Fruit fly (Drosophila melanogaster) whole organism, embryonic: ENCODE measurements around the gene CG46434.

ENCODE experiments used
- ATbp ChIP-seq: fragments of 200-800 bp; sonication (Bioruptor generic); optimal IDR thresholded peaks from 2 replicates; lab custom pipeline; 2017; ENCODE audit warnings: missing biosample characterization, mild to moderate bottlenecking, missing genetic modification characterization, missing genetic modification reagents
- B-H1 ChIP-seq: fragments of 200-800 bp; sonication (Bioruptor generic); IDR thresholded peaks from 3 replicates; pipeline ENCODE4 v1.3.6; 2022; ENCODE audit warnings: missing biosample characterization, missing genetic modification characterization
- B-H2 ChIP-seq: fragments of 200-800 bp; sonication (Bioruptor generic); optimal IDR thresholded peaks from 2 replicates; lab custom pipeline; 2018; ENCODE audit warnings: missing biosample characterization, mild to moderate bottlenecking, missing genetic modification characterization
- Bgb ChIP-seq: fragments of 200-800 bp; sonication (Bioruptor generic); IDR thresholded peaks from 2 replicates; pipeline ENCODE4 v1.3.6; 2022; ENCODE audit warnings: missing biosample characterization, missing genetic modification characterization; ENCODE audit not compliant: partially characterized antibody
- CG10209 ChIP-seq: fragments of 200-800 bp; sonication (Bioruptor generic); optimal IDR thresholded peaks from 3 replicates; lab custom pipeline; 2017; ENCODE audit warnings: missing biosample characterization, mild to moderate bottlenecking, missing genetic modification characterization, missing genetic modification reagents
- CG10565 ChIP-seq: fragments of 200-800 bp; sonication (Bioruptor generic); optimal IDR thresholded peaks from 3 replicates; lab custom pipeline; 2016; ENCODE audit warnings: missing biosample characterization, mild to moderate bottlenecking, missing genetic modification characterization
- CG11085 ChIP-seq: fragments of 200-800 bp; sonication (Bioruptor generic); IDR thresholded peaks from 2 replicates; pipeline ENCODE4 v1.3.6; 2022; ENCODE audit warnings: missing biosample characterization, missing genetic modification characterization
- CG11247 ChIP-seq: fragments of 200-800 bp; sonication (Bioruptor generic); IDR thresholded peaks from 2 replicates; pipeline ENCODE4 v1.3.6; 2022; ENCODE audit warnings: missing biosample characterization, missing genetic modification characterization
- CG14050 ChIP-seq: fragments of 200-800 bp; sonication (Bioruptor generic); IDR thresholded peaks from 3 replicates; pipeline ENCODE4 v1.3.6; 2022; ENCODE audit warnings: missing biosample characterization, missing genetic modification characterization
- CG14667 ChIP-seq: fragments of 200-800 bp; sonication (Bioruptor generic); IDR thresholded peaks from 2 replicates; pipeline ENCODE4 v1.3.6; 2022; ENCODE audit warnings: missing biosample characterization, missing genetic modification characterization
- CG1603 ChIP-seq: fragments of 200-800 bp; sonication (Bioruptor generic); optimal IDR thresholded peaks from 2 replicates; lab custom pipeline; 2019; ENCODE audit warnings: missing biosample characterization, mild to moderate bottlenecking, missing genetic modification characterization, moderate library complexity
- CG18262 ChIP-seq: fragments of 200-800 bp; optimal IDR thresholded peaks from 3 replicates; lab custom pipeline; 2019; ENCODE audit warnings: missing biosample characterization, mild to moderate bottlenecking, missing genetic modification characterization, moderate library complexity
- CG2678 ChIP-seq: fragments of 200-800 bp; sonication (Bioruptor generic); optimal IDR thresholded peaks from 3 replicates; lab custom pipeline; 2019; ENCODE audit warnings: missing biosample characterization, mild to moderate bottlenecking, missing genetic modification characterization, moderate library complexity
- CG30403 ChIP-seq: fragments of 200-800 bp; sonication (Bioruptor generic); optimal IDR thresholded peaks from 3 replicates; lab custom pipeline; 2016; ENCODE audit warnings: missing biosample characterization, missing genetic modification characterization
- CG30431 ChIP-seq: fragments of 200-800 bp; sonication (Bioruptor generic); optimal IDR thresholded peaks from 2 replicates; lab custom pipeline; 2017; ENCODE audit warnings: missing biosample characterization, missing genetic modification characterization
- CG3281 ChIP-seq: fragments of 200-800 bp; sonication (Bioruptor generic); optimal IDR thresholded peaks from 3 replicates; lab custom pipeline; 2017; ENCODE audit warnings: missing biosample characterization, mild to moderate bottlenecking, missing genetic modification characterization
- CG3407 ChIP-seq: fragments of 200-800 bp; sonication (Bioruptor generic); optimal IDR thresholded peaks from 2 replicates; lab custom pipeline; 2018; ENCODE audit warnings: missing biosample characterization, mild to moderate bottlenecking, missing genetic modification characterization
- CG7839 ChIP-seq: fragments of 200-800 bp; sonication (Bioruptor generic); optimal IDR thresholded peaks from 3 replicates; lab custom pipeline; 2018; ENCODE audit warnings: missing biosample characterization, mild to moderate bottlenecking, missing genetic modification characterization, moderate library complexity
- CG8290 ChIP-seq, 3 experiments: fragments of 200-800 bp; sonication (Bioruptor generic); optimal IDR thresholded peaks; 2 replicates each; lab custom pipeline; 2016 to 2019; ENCODE audit warnings: missing biosample characterization in 3 of 3, missing genetic modification characterization in 3 of 3, mild to moderate bottlenecking in 2 of 3, moderate library complexity in 1 of 3
- Chrac-16 ChIP-seq: fragments of 200-800 bp; sonication (Bioruptor generic); optimal IDR thresholded peaks from 3 replicates; lab custom pipeline; 2016; ENCODE audit warnings: missing biosample characterization, missing genetic modification characterization
- Dip2 ChIP-seq: fragments of 200-800 bp; sonication (Bioruptor generic); IDR thresholded peaks from 2 replicates; pipeline ENCODE4 v1.3.6; 2022; ENCODE audit warnings: missing biosample characterization, missing genetic modification characterization
- Fer3 ChIP-seq: fragments of 200-800 bp; sonication (Bioruptor generic); optimal IDR thresholded peaks from 2 replicates; lab custom pipeline; 2018; ENCODE audit warnings: missing biosample characterization, mild to moderate bottlenecking, missing genetic modification characterization, moderate library complexity
- H15 ChIP-seq: fragments of 200-800 bp; sonication (Bioruptor generic); IDR thresholded peaks from 3 replicates; pipeline ENCODE4 v1.3.6; 2022; ENCODE audit warnings: missing biosample characterization, missing genetic modification characterization
- HLH54F ChIP-seq: fragments of 200-800 bp; sonication (Bioruptor generic); optimal IDR thresholded peaks from 3 replicates; lab custom pipeline; 2016; ENCODE audit warnings: missing biosample characterization, missing genetic modification characterization
- Hand ChIP-seq: fragments of 200-800 bp; sonication (Bioruptor generic); optimal IDR thresholded peaks from 2 replicates; lab custom pipeline; 2017; ENCODE audit warnings: mild to moderate bottlenecking, missing biosample characterization, missing genetic modification reagents, missing genetic modification characterization
- Hmr ChIP-seq: fragments of 200-800 bp; sonication (Bioruptor generic); optimal IDR thresholded peaks from 3 replicates; lab custom pipeline; 2017; ENCODE audit warnings: mild to moderate bottlenecking, missing biosample characterization, missing genetic modification reagents, missing genetic modification characterization
- MTF-1 ChIP-seq: fragments of 200-800 bp; sonication (Bioruptor generic); optimal IDR thresholded peaks from 2 replicates; lab custom pipeline; 2018; ENCODE audit warnings: missing biosample characterization, mild to moderate bottlenecking, missing genetic modification characterization, borderline replicate concordance
- Mes4 ChIP-seq: fragments of 200-800 bp; sonication (Bioruptor generic); optimal IDR thresholded peaks from 2 replicates; lab custom pipeline; 2016; ENCODE audit warnings: missing biosample characterization, missing genetic modification characterization
- Mrtf ChIP-seq: fragments of 200-800 bp; sonication (Bioruptor generic); IDR thresholded peaks from 3 replicates; pipeline ENCODE4 v1.3.6; 2022; ENCODE audit warnings: missing biosample characterization, missing genetic modification characterization
- Nf-YA ChIP-seq: fragments of 200-800 bp; sonication (Bioruptor generic); IDR thresholded peaks from 2 replicates; pipeline ENCODE4 v1.3.6; 2022; ENCODE audit warnings: missing biosample characterization, missing genetic modification characterization
- PHDP ChIP-seq: fragments of 200-800 bp; sonication (Bioruptor generic); optimal IDR thresholded peaks from 3 replicates; lab custom pipeline; 2018; ENCODE audit warnings: missing biosample characterization, mild to moderate bottlenecking, missing genetic modification characterization, moderate library complexity
- Trl ChIP-seq, 3 experiments: fragments of >200 bp in 2 of 3; fragments of 200-800 bp in 1 of 3; sonication (Bioruptor generic) in 1 of 3; optimal IDR thresholded peaks; 2 replicates in 1 of 3; 3 replicates in 2 of 3; lab custom pipeline; 2016 to 2017; ENCODE audit warnings: missing biosample characterization in 1 of 3, missing genetic modification characterization in 1 of 3
- caup ChIP-seq: fragments of 200-800 bp; sonication (Bioruptor generic); optimal IDR thresholded peaks from 3 replicates; lab custom pipeline; 2017; ENCODE audit warnings: missing biosample characterization, mild to moderate bottlenecking, missing genetic modification characterization, moderate library complexity; ENCODE audit not compliant: severe bottlenecking
- chif ChIP-seq, 2 experiments: fragments of 200-800 bp; sonication (Bioruptor generic); optimal IDR thresholded peaks; 3 replicates each; lab custom pipeline; 2016; ENCODE audit warnings: missing biosample characterization in 2 of 2, missing genetic modification characterization in 2 of 2
- eve ChIP-seq, 2 experiments: fragments of >200 bp; optimal IDR thresholded peaks; 2 replicates each; lab custom pipeline; 2017; ENCODE audit warnings: missing biosample characterization in 2 of 2, missing genetic modification characterization in 2 of 2
- fu2 ChIP-seq: fragments of 200-800 bp; sonication (Bioruptor generic); optimal IDR thresholded peaks from 2 replicates; lab custom pipeline; 2016; ENCODE audit warnings: missing biosample characterization, missing genetic modification characterization
- gcm ChIP-seq: fragments of 200-800 bp; sonication (Bioruptor generic); optimal IDR thresholded peaks from 2 replicates; lab custom pipeline; 2019; ENCODE audit warnings: missing biosample characterization, mild to moderate bottlenecking, missing genetic modification characterization, moderate library complexity
- gem ChIP-seq: fragments of 200-800 bp; sonication (Bioruptor generic); optimal IDR thresholded peaks from 2 replicates; lab custom pipeline; 2019; ENCODE audit warnings: missing biosample characterization, mild to moderate bottlenecking, missing genetic modification characterization, moderate library complexity
- gsb ChIP-seq: fragments of 200-800 bp; sonication (Bioruptor generic); IDR thresholded peaks from 2 replicates; pipeline ENCODE4 v1.3.6; 2022; ENCODE audit warnings: missing biosample characterization, missing genetic modification characterization
- lab ChIP-seq: fragments of 200-800 bp; sonication (Bioruptor generic); optimal IDR thresholded peaks from 3 replicates; lab custom pipeline; 2017; ENCODE audit warnings: missing biosample characterization, missing genetic modification characterization, mild to moderate bottlenecking, moderate library complexity, missing genetic modification reagents
- lbe ChIP-seq: fragments of 200-800 bp; sonication (Bioruptor generic); optimal IDR thresholded peaks from 2 replicates; lab custom pipeline; 2016; ENCODE audit warnings: missing biosample characterization, mild to moderate bottlenecking, missing genetic modification characterization
- pum ChIP-seq: fragments of 200-800 bp; sonication (Bioruptor generic); optimal IDR thresholded peaks from 2 replicates; lab custom pipeline; 2016; ENCODE audit warnings: missing biosample characterization, missing genetic modification characterization
- row ChIP-seq: fragments of 200-800 bp; sonication (Bioruptor generic); IDR thresholded peaks from 3 replicates; pipeline ENCODE4 v1.3.6; 2022; ENCODE audit warnings: missing biosample characterization, missing genetic modification characterization
- seq ChIP-seq: fragments of 200-800 bp; sonication (Bioruptor generic); IDR thresholded peaks from 2 replicates; pipeline ENCODE4 v1.3.6; 2022; ENCODE audit warnings: missing biosample characterization, missing genetic modification characterization
- sim ChIP-seq: fragments of 200-800 bp; sonication (Bioruptor generic); IDR thresholded peaks from 2 replicates; pipeline ENCODE4 v1.3.6; 2022; ENCODE audit warnings: missing biosample characterization, missing genetic modification characterization
- tin ChIP-seq: fragments of 200-800 bp; sonication (Bioruptor generic); optimal IDR thresholded peaks from 3 replicates; lab custom pipeline; 2016; ENCODE audit warnings: missing biosample characterization, missing genetic modification characterization
- tx ChIP-seq: fragments of 200-800 bp; sonication (Bioruptor generic); optimal IDR thresholded peaks from 2 replicates; lab custom pipeline; 2016; ENCODE audit warnings: missing biosample characterization, missing genetic modification characterization
- unc-4 ChIP-seq: fragments of 200-800 bp; sonication (Bioruptor generic); IDR thresholded peaks from 2 replicates; pipeline ENCODE4 v1.3.6; 2022; ENCODE audit warnings: missing biosample characterization, missing genetic modification characterization; ENCODE audit not compliant: partially characterized antibody
- usp ChIP-seq: fragments of >200 bp; optimal IDR thresholded peaks from 2 replicates; lab custom pipeline; 2017; ENCODE audit warnings: missing biosample characterization, missing genetic modification characterization
- vnd ChIP-seq: fragments of 200-800 bp; sonication (Bioruptor generic); IDR thresholded peaks from 3 replicates; pipeline ENCODE4 v1.3.6; 2022; ENCODE audit warnings: missing biosample characterization, missing genetic modification characterization; ENCODE audit not compliant: partially characterized antibody
- wdn ChIP-seq: fragments of 200-800 bp; sonication (Bioruptor generic); IDR thresholded peaks from 2 replicates; pipeline ENCODE4 v1.3.6; 2022; ENCODE audit warnings: missing biosample characterization, missing genetic modification characterization

Gene CG46434

dm6 chr3L:19561745-19562144 lies 17.7 kb upstream of the CG46434 start (continued):
- TF ChIP-seq B-H1 (GFP tag; lab: Robert Waterston, UW) (no peak), CG14667 (GFP tag; lab: Robert Waterston, UW) (no peak), Mrtf (GFP tag; lab: Robert Waterston, UW) (no peak), CG10209 (no peak), tx (GFP tag; lab: Kevin White, UChicago) (no peak), CG30403 (GFP tag; lab: Kevin White, UChicago) (peak; percentile 66), chif (GFP tag; optimal IDR thresholded peaks at IDR 0.05; lab: Kevin White, UChicago) (no peak), CG30431 (GFP tag; lab: Kevin White, UChicago) (no peak), Chrac-16 (GFP tag; lab: Kevin White, UChicago) (no peak), caup (GFP tag; lab: Kevin White, UChicago) (no peak), row (GFP tag; lab: Robert Waterston, UW) (no peak), Hand (GFP tag; lab: Kevin White, UChicago) (no peak), PHDP (tag; lab: Kevin White, UChicago) (peak; percentile 18), CG18262 (peak; percentile 32), pum (GFP tag; lab: Kevin White, UChicago) (no peak), CG3407 (GFP tag; lab: Kevin White, UChicago) (no peak), ATbp (GFP tag; lab: Kevin White, UChicago) (no peak), CG8290 (GFP tag; optimal IDR thresholded peaks at IDR 0.05; lab: Kevin White, UChicago) (no peak), CG8290 (tag; optimal IDR thresholded peaks at IDR 0.05; lab: Kevin White, UChicago) (no peak), lbe (GFP tag; lab: Kevin White, UChicago) (peak; percentile 27), unc-4 (GFP tag; lab: Robert Waterston, UW) (no peak), gcm (no peak), CG3281 (GFP tag; lab: Kevin White, UChicago) (peak; percentile 69), wdn (no peak), B-H2 (no peak), CG14050 (GFP tag; lab: Robert Waterston, UW) (no peak), CG10565 (no peak), gsb (GFP tag; lab: Robert Waterston, UW) (no peak), CG1603 (no peak), Mes4 (GFP tag; lab: Kevin White, UChicago) (no peak), fu2 (peak; percentile 1), tin (no peak), CG11247 (GFP tag; lab: Robert Waterston, UW) (no peak), vnd (no peak), CG11085 (GFP tag; lab: Robert Waterston, UW) (no peak), H15 (GFP tag; lab: Robert Waterston, UW) (no peak), seq (GFP tag; lab: Robert Waterston, UW) (no peak), sim (GFP tag; lab: Robert Waterston, UW) (no peak), usp (GFP tag; lab: Kevin White, UChicago) (no peak), HLH54F (GFP tag; lab: Kevin White, UChicago) (no peak), CG2678 (peak; percentile 74), Bgb (no peak), Trl (optimal IDR thresholded peaks at IDR 0.05; lab: Kevin White, UChicago) (no peak), Trl (GFP tag; optimal IDR thresholded peaks at IDR 0.05; lab: Kevin White, UChicago) (no peak), CG7839 (peak; percentile 30), eve (GFP tag; optimal IDR thresholded peaks at IDR 0.05; lab: Kevin White, UChicago) (no peak), Dip2 (GFP tag; lab: Robert Waterston, UW) (no peak), Hmr (GFP tag; lab: Kevin White, UChicago) (peak; percentile 53), Nf-YA (no peak), MTF-1 (no peak), Fer3 (tag; lab: Kevin White, UChicago) (peak; percentile 51), gem (peak; percentile 72), lab (GFP tag; lab: Kevin White, UChicago) (peak; percentile 62)
